Fruit fly (Drosophila melanogaster): ENCODE measurements around the gene Ugt303A1.

- TF ChIP-seq h (optimal IDR thresholded peaks at IDR 0.05) (no peak), Sin3A (optimal IDR thresholded peaks at IDR 0.05) (no peak)
Observed at dm6 chr3R:11221437-11222230, 46.3 kb downstream of the Ugt303A1 start, which contains the start of the genes CG6693 and RpL3.
